Worm (Caenorhabditis elegans) whole organism, L1 larva: ENCODE measurements around the gene T25B9.11.
A peak's percentile ranks its signal among the peaks of the same experiment; 100 is the strongest.

Experiments
- C04F5.9 ChIP-seq: sonication (generic microtip); optimal IDR thresholded peaks from 2 replicates; lab custom pipeline; 2016; ENCODE audit warnings: missing genetic modification characterization, missing compliant biosample characterization
- aly-2 ChIP-seq: fragments of 150-350 bp; optimal IDR thresholded peaks from 2 replicates; lab custom pipeline; 2014; ENCODE audit warnings: missing biosample characterization, missing genetic modification characterization
- blmp-1 ChIP-seq: fragments of 150-350 bp; optimal IDR thresholded peaks from 2 replicates; lab custom pipeline; 2014; ENCODE audit warnings: missing biosample characterization, missing genetic modification characterization
- dsc-1 ChIP-seq: sonication (generic microtip); optimal IDR thresholded peaks from 2 replicates; lab custom pipeline; 2016; ENCODE audit warnings: mild to moderate bottlenecking, missing genetic modification characterization, missing compliant biosample characterization
- efl-1 ChIP-seq, 4 experiments: fragments of 150-350 bp; optimal IDR thresholded peaks in 3 of 4; peaks in 1 of 4; 1 replicate in 1 of 4; 2 replicates in 3 of 4; lab custom pipeline; 2014; ENCODE audit warnings: missing biosample characterization in 2 of 4, missing genetic modification characterization in 2 of 4, missing genetic modification reagents in 2 of 4
- egl-13 ChIP-seq: sonication (generic microtip); optimal IDR thresholded peaks from 2 replicates; lab custom pipeline; 2016; ENCODE audit warnings: missing genotype, missing genetic modification reagents, missing genetic modification characterization, missing compliant biosample characterization
- egl-27 ChIP-seq, 2 experiments: fragments of 150-350 bp in 1 of 2; sonication (generic microtip); optimal IDR thresholded peaks; 3 replicates each; lab custom pipeline; 2017 to 2018; ENCODE audit warnings: missing biosample characterization in 2 of 2, missing genetic modification characterization in 2 of 2, missing genetic modification reagents in 2 of 2
- elt-2 ChIP-seq: sonication (generic microtip); optimal IDR thresholded peaks from 2 replicates; lab custom pipeline; 2016; ENCODE audit warnings: missing genetic modification characterization, mild to moderate bottlenecking, inconsistent platforms, missing compliant biosample characterization, missing genetic modification reagents
- elt-3 ChIP-seq, 6 experiments: fragments of 150-350 bp in 1 of 6; sonication (generic microtip); optimal IDR thresholded peaks; 2 replicates each; lab custom pipeline; 2017 to 2018; ENCODE audit warnings: missing biosample characterization in 6 of 6, missing genetic modification characterization in 6 of 6, inconsistent platforms in 1 of 6
- fkh-10 ChIP-seq: sonication (generic microtip); optimal IDR thresholded peaks from 2 replicates; lab custom pipeline; 2017; ENCODE audit warnings: missing biosample characterization, missing genetic modification reagents, missing genetic modification characterization
- fos-1 ChIP-seq: fragments of 150-350 bp; optimal IDR thresholded peaks from 2 replicates; lab custom pipeline; 2014; ENCODE audit warnings: missing biosample characterization, missing genetic modification characterization
- hpl-2 ChIP-seq: fragments of 150-350 bp; optimal IDR thresholded peaks from 2 replicates; lab custom pipeline; 2014; ENCODE audit warnings: missing biosample characterization, missing genetic modification reagents, missing genetic modification characterization
- lin-13 ChIP-seq: fragments of 150-350 bp; optimal IDR thresholded peaks from 2 replicates; lab custom pipeline; 2014; ENCODE audit warnings: missing biosample characterization, missing genetic modification reagents, missing genetic modification characterization
- lin-14 ChIP-seq: fragments of 200-800 bp; sonication (Bioruptor generic); optimal IDR thresholded peaks from 2 replicates; lab custom pipeline; 2018; ENCODE audit warnings: mild to moderate bottlenecking, missing genetic modification characterization, moderate library complexity, missing compliant biosample characterization
- lin-35 ChIP-seq, 2 experiments: fragments of 150-350 bp; optimal IDR thresholded peaks; 2 replicates each; lab custom pipeline; 2014; ENCODE audit warnings: missing biosample characterization in 2 of 2, missing genetic modification characterization in 2 of 2, missing genetic modification reagents in 2 of 2
- lsy-2 ChIP-seq, 2 experiments: fragments of 150-350 bp; optimal IDR thresholded peaks; 2 replicates each; lab custom pipeline; 2014; ENCODE audit warnings: missing biosample characterization in 2 of 2, missing genetic modification characterization in 2 of 2
- mdl-1 ChIP-seq, 2 experiments: fragments of 150-350 bp; optimal IDR thresholded peaks; 2 replicates each; lab custom pipeline; 2014 to 2017; ENCODE audit warnings: missing biosample characterization in 2 of 2, missing genetic modification characterization in 2 of 2, inconsistent platforms in 1 of 2
- mep-1 ChIP-seq: fragments of 150-350 bp; optimal IDR thresholded peaks from 2 replicates; lab custom pipeline; 2014; ENCODE audit warnings: missing biosample characterization, missing genetic modification characterization
- nhr-11 ChIP-seq: fragments of 150-350 bp; optimal IDR thresholded peaks from 2 replicates; lab custom pipeline; 2014; ENCODE audit warnings: missing biosample characterization, missing genetic modification characterization
- nhr-12 ChIP-seq: sonication (generic microtip); optimal IDR thresholded peaks from 2 replicates; lab custom pipeline; 2017; ENCODE audit warnings: missing biosample characterization, missing genetic modification characterization
- nhr-19 ChIP-seq: fragments of 200-800 bp; sonication (Bioruptor generic); conservative IDR thresholded peaks from 2 replicates; pipeline ENCODE4 v1.3.6; 2022; ENCODE audit warnings: missing genetic modification characterization, missing compliant biosample characterization
- nhr-20 ChIP-seq: sonication (generic microtip); optimal IDR thresholded peaks from 2 replicates; lab custom pipeline; 2016; ENCODE audit warnings: mild to moderate bottlenecking, missing genetic modification characterization, missing compliant biosample characterization
- nhr-71 ChIP-seq: sonication (generic microtip); optimal IDR thresholded peaks from 2 replicates; lab custom pipeline; 2016; ENCODE audit warnings: mild to moderate bottlenecking, missing genetic modification characterization, moderate library complexity, missing compliant biosample characterization
- nhr-77 ChIP-seq: fragments of 150-350 bp; optimal IDR thresholded peaks from 2 replicates; lab custom pipeline; 2014; ENCODE audit warnings: missing biosample characterization, missing genetic modification characterization
- nhr-85 ChIP-seq: sonication (generic microtip); peaks from one replicate; lab custom pipeline; 2016; ENCODE audit warnings: missing genetic modification characterization, inconsistent platforms, missing compliant biosample characterization
- nhr-90 ChIP-seq: sonication (generic microtip); optimal IDR thresholded peaks from 2 replicates; lab custom pipeline; 2016; ENCODE audit warnings: mild to moderate bottlenecking, missing genetic modification characterization, missing compliant biosample characterization; ENCODE audit not compliant: poor library complexity
- skn-1 ChIP-seq: fragments of 150-350 bp; optimal IDR thresholded peaks from 2 replicates; lab custom pipeline; 2014; ENCODE audit warnings: missing biosample characterization, missing genetic modification characterization
- snu-23 ChIP-seq: sonication (generic microtip); optimal IDR thresholded peaks from 2 replicates; lab custom pipeline; 2016; ENCODE audit warnings: missing genetic modification characterization, missing compliant biosample characterization
- sox-4 ChIP-seq: sonication (generic microtip); optimal IDR thresholded peaks from 2 replicates; lab custom pipeline; 2016; ENCODE audit warnings: missing genetic modification characterization, missing compliant biosample characterization
- sptf-1 ChIP-seq: fragments of 150-350 bp; optimal IDR thresholded peaks from 2 replicates; lab custom pipeline; 2014; ENCODE audit warnings: missing biosample characterization, missing genetic modification characterization
- tbx-2 ChIP-seq: sonication (generic microtip); optimal IDR thresholded peaks from 2 replicates; lab custom pipeline; 2016; ENCODE audit warnings: missing genetic modification characterization, missing compliant biosample characterization
- unc-62 ChIP-seq: fragments of 150-350 bp; optimal IDR thresholded peaks from 2 replicates; lab custom pipeline; 2014; ENCODE audit warnings: missing biosample characterization, missing genetic modification reagents, missing genetic modification characterization

Gene T25B9.11

DNA sequence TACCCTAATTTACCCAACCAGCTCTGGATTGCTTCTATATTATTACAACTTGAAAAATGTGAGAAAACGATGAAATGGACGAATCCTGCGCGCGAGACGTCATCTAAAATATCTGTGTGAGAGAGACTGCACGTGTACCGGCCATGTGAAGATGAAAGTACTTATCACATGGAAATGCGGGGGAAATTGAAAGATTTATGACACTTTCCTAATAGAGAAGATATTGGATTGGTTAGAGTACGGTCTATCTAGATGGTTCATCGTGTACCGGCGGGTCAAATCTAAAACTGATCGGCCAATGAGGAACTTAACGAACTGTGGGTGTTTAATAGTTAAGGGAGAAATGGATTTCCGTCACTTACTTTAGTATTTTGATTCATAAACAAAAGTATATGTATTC, 17.7 kb downstream of the T25B9.11 start (continued):
- TF ChIP-seq tbx-2 (tag; lab: Kevin White, UChicago) (peak; percentile 62), lin-13 (GFP tag; lab: Kevin White, UChicago) (no peak), dsc-1 (no peak), mep-1 (tag; lab: Kevin White, UChicago) (no peak), skn-1 (tag; lab: Kevin White, UChicago) (no peak), egl-13 (tag; lab: Kevin White, UChicago) (no peak), hpl-2 (GFP tag; lab: Kevin White, UChicago) (no peak), nhr-11 (tag; lab: Kevin White, UChicago) (no peak), C04F5.9 (tag; lab: Kevin White, UChicago) (no peak), nhr-77 (tag; lab: Kevin White, UChicago) (no peak), nhr-12 (tag; lab: Kevin White, UChicago) (no peak)

ce11 chrIV:10784085-10784484, 19.8 kb downstream of the T25B9.11 start:
- TF ChIP-seq nhr-90 (tag; lab: Kevin White, UChicago) (peak; percentile 43), fkh-10 (no peak), nhr-85 (peak; percentile 90), fos-1 (tag; lab: Kevin White, UChicago) (no peak), nhr-71 (no peak), lin-14 (GFP tag; lab: Kevin White, UChicago) (peak; percentile 50), nhr-19 (GFP tag; lab: Robert Waterston, UW) (peak; percentile 38; the same call in 1 of the 2 replicates), blmp-1 (tag; lab: Kevin White, UChicago) (peak; percentile 72), lsy-2 (tag; optimal IDR thresholded peaks at IDR 0.05; lab: Kevin White, UChicago) (peak in 1 of 2 experiments; percentile 23), tbx-2 (tag; lab: Kevin White, UChicago) (peak; percentile 24), snu-23 (peak; percentile 34), nhr-20 (tag; lab: Kevin White, UChicago) (peak; percentile 66), elt-3 (tag; optimal IDR thresholded peaks at IDR 0.05; lab: Kevin White, UChicago) (peak in 5 of 6 experiments; percentile 18 to 91 (median 49)), mdl-1 (tag; optimal IDR thresholded peaks at IDR 0.05; lab: Kevin White, UChicago) (peak in 1 of 2 experiments; percentile 27), lin-35 (GFP tag; optimal IDR thresholded peaks at IDR 0.05; lab: Kevin White, UChicago) (peak in 1 of 2 experiments; percentile 25)

DNA sequence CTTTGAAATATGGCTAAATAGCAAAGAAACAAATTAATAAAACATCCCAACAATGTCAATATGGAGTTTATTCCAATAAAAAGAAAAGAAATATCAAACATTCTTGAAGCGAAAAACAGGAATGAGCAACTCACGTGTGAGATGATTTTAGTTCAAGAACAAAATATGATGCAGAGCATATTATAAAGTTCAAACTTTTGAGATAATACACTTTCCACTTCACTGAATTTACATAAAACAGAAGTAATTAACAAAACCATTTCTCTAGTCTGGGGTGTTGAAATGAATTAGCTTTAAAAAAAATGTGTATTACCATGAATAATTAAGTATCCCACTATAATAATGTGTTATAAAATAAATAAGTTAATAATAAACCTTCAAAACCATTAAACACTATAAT, 22.4 kb downstream of the T25B9.11 start, which contains the start of gene srd-7:
Gene srd-7, minus strand, starts transcription at position 101 of the 400 bp plus-strand sequence.
- TF ChIP-seq efl-1 (optimal IDR thresholded peaks at IDR 0.05; lab: Kevin White, UChicago) (no peak), efl-1 (GFP tag; optimal IDR thresholded peaks at IDR 0.05 in 1 of 2; lab: Kevin White, UChicago) (peak in 1 of 2 experiments; percentile 29), lin-14 (GFP tag; lab: Kevin White, UChicago) (no peak)

DNA sequence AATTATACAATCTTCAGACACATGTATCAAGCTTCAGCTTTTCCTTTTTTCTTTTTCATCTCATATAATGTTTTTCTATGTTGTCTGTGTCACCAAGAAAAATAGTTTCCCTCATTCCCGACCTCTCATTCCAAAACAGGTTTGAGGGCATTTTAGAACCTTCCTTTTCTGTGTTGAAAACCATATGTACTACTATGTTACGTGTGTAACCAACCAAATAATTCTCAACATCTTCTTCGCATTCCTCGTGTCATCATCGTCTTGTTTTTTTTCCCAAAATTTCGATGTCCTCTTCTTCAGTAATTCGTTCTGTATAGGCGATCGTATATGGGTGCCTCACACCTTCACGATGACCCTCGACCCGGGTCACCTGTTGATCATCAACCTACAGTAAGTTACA, 26.0 kb downstream of the T25B9.11 start, which contains the start of gene pept-2:
Gene pept-2, plus strand, starts transcription at position 301 of the 400 bp plus-strand sequence.
- peak; percentile 24 for TF ChIP-seq blmp-1 (tag; lab: Kevin White, UChicago)
- TF ChIP-seq sptf-1 (tag; lab: Kevin White, UChicago), result no peak
- TF ChIP-seq unc-62 (GFP tag; lab: Kevin White, UChicago), result no peak

- TF ChIP-seq egl-27 (tag; optimal IDR thresholded peaks at IDR 0.05; lab: Kevin White, UChicago), result no peak
- TF ChIP-seq nhr-90 (tag; lab: Kevin White, UChicago), result no peak
- peak; percentile 1 for TF ChIP-seq lin-14 (GFP tag; lab: Kevin White, UChicago)
- peak; percentile 67 for TF ChIP-seq elt-2
- peak in 1 of 2 experiments; percentile 24 for TF ChIP-seq lin-35 (GFP tag; optimal IDR thresholded peaks at IDR 0.05; lab: Kevin White, UChicago)
Measured at ce11 chrIV:10795678-10796077, 31.4 kb downstream of the T25B9.11 start.

DNA sequence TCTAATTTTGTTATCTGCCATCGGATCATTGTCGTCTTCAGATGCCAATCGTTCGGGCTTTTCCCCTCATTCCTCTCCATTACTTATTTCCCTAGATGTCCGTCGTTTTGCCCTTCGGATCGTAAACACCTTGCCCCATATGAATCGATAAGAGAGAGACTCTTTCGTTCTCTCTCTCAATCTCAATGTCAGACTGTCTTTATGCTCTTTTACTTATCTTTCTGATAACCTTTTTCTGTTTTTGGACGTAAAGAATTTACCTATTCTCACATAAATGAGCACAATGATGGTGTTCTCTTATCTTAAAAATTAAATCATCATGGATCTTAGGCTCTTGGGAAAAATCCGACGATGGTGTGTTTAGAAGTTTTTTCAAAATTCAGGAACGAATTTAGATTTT, 32.4 kb downstream of the T25B9.11 start:
- TF ChIP-seq snu-23 (no peak), aly-2 (tag; lab: Kevin White, UChicago) (no peak), elt-2 (peak; percentile 64), sox-4 (tag; lab: Kevin White, UChicago) (no peak), nhr-12 (tag; lab: Kevin White, UChicago) (no peak)
- TF ChIP-seq, all 84 proteins: peak for 1
